Worm (Caenorhabditis elegans) whole organism, L4/young adult: ENCODE results near the gene F59B2.3.

Experiments used
- W03F9.2 ChIP-seq: fragments of 150-350 bp; optimal IDR thresholded peaks from 2 replicates; lab custom pipeline; 2014; ENCODE audit warnings: missing biosample characterization, missing genetic modification characterization
- dao-5 ChIP-seq: sonication (generic microtip); optimal IDR thresholded peaks from 2 replicates; lab custom pipeline; 2016; ENCODE audit warnings: missing genotype, missing genetic modification characterization, moderate library complexity, missing compliant biosample characterization
- him-1 ChIP-seq: sonication (generic microtip); optimal IDR thresholded peaks from 2 replicates; lab custom pipeline; 2016; ENCODE audit warnings: missing genotype, missing genetic modification reagents, missing genetic modification characterization, missing compliant biosample characterization

Gene F59B2.3

DNA sequence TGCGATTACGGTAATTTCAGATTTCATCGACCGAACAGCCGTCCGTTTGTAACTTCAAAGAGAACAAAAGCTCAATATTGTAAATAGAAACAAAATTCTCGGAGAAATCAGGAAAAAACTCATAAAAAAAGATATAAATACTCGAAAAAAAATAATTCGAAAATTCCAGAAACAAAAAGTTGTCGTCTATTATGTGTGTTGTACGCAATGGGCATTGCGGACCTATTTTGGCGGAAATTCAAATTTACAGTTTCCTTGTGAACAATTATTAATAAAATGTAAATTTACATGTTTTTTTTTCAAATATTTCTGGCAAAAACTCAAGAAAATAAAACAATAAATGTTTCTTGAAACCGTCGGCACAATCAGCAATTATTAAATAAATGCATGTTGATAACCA, 14.1 kb downstream of the F59B2.3 start:
- TF ChIP-seq W03F9.2 (tag; lab: Kevin White, UChicago) (no peak), dao-5 (no peak), him-1 (tag; lab: Kevin White, UChicago) (no peak)

- TF ChIP-seq dao-5 (no peak), him-1 (tag; lab: Kevin White, UChicago) (peak; percentile 32)
These were observed 14.6 kb downstream of the F59B2.3 start for ce11 chrIII:8984960-8985359.

DNA sequence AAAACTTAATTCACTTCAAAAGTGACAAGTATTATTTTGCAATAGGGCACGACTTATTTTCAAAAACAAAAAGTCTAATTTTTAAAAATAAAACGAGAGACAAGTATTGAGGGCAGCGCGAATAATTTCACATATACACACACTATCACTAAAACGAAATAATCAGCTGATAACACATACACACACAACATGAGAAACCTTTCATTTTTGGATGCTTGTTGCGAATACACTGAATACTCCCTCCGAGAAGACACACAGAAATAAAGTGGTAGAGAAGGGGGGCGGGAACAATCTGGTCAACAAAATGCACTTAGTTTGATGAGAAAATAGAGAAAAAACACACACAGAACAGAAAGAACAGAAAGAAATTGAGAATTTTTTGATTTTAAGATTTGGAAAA, 15.2 kb downstream of the F59B2.3 start:
- no peak for TF ChIP-seq W03F9.2 (tag; lab: Kevin White, UChicago)
- TF ChIP-seq him-1 (tag; lab: Kevin White, UChicago) = no peak
- no peak for TF ChIP-seq dao-5

ce11 chrIII:8983811-8984210, 15.8 kb downstream of the F59B2.3 start:
- no peak for TF ChIP-seq W03F9.2 (tag; lab: Kevin White, UChicago)
- no peak for TF ChIP-seq him-1 (tag; lab: Kevin White, UChicago)
- no peak for TF ChIP-seq dao-5

DNA sequence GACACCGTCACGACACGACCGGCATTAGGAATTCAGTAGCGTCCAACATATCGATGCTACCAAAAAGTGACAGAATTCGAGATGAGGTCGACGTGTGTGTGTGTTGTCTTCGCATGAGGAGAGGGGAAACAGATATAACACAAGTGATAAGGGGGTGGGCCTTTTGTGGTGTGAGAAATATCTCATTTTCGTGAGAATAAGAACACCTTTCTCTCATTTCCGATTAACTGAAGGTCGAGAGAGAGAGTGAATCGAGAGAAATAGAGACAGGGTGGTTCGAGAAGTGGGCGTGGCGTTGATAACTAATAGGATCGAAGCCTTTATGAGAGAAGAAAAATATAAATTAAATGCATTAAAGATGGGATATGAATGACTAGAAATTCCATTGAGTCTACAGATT, 16.4 kb downstream of the F59B2.3 start:
- no peak for TF ChIP-seq him-1 (tag; lab: Kevin White, UChicago)
- TF ChIP-seq W03F9.2 (tag; lab: Kevin White, UChicago) = no peak
- TF ChIP-seq dao-5 = no peak

DNA sequence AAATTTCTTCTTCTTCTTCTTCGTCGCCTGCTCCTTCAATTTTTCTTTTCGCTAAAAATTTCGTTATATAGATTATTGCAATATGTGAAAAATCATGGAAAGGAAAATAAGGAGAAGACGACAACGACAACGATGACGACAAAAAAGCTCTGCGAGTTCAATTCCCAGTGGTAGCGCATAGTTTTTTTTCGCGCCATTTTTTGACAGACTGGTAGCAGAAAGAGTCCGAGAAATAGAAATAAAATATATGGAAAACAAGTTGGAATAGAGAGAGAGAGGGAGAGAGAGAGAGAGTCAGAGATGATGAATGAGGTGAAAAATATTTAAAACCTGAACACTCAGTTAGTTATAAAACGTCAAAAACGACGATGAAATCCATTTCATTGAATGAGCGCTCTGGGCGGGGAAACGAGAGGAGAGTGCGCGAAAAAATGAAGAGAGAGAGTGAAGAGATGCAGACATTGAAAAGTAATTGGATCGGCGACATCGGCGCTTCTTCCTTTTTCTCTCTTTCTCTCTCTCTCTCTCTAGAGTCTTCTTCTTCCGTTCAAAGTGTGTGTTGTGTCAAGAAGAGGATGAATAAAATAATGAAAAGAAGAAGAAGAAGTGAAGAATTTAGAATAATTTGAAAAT, 17.6 kb downstream of the F59B2.3 start, which contains the start of gene pde-2:
TSS of gene pde-2 (minus strand) at position 51 of the 633 bp plus-strand sequence.
- TF ChIP-seq him-1 (tag; lab: Kevin White, UChicago) = peak; percentile 51
- TF ChIP-seq W03F9.2 (tag; lab: Kevin White, UChicago) = peak; percentile 55
- TF ChIP-seq dao-5 = no peak

ce11 chrIII:8980892-8981291, 18.7 kb downstream of the F59B2.3 start:
- TF ChIP-seq him-1 (tag; lab: Kevin White, UChicago) (no peak), dao-5 (no peak), W03F9.2 (tag; lab: Kevin White, UChicago) (no peak)

DNA sequence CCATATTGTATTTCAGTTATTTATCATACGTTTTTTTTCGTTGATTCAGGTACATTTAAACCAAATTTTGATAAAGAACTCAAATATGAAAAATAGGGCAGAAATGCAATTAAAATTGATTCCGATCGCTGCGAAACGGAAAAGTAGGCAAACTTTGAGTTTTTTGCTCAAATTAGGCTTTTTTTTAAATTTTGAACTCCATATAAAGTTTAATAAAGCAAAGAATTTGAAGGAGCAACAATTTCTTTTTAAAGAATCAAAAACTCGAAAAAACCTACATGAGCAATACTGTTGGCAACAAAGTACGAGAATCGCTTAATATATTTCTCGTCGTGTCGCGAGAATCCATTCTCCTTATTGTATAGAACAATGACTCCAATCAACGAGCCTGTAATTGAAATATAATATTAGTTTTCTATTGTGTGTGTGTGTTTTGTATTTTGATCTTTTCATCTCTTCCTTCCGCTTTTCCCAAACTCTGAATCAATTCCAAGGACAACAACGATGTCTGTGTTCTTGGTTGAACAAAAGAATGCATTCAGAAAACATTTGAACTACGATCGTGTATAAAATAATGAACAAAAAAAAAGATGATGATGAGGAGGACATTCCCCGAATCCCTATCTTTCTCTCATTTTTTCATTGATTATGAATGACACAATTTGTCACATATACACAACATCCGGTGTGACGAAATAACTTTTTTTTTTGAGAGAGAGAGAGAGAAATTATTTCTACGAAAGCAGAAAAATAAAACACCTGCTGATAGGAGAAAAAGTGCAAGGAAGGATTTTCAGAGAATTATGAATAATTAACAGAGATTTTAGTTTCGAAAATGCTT, 20.8 kb downstream of the F59B2.3 start:
- TF ChIP-seq W03F9.2 (tag; lab: Kevin White, UChicago) (no peak), him-1 (tag; lab: Kevin White, UChicago) (no peak), dao-5 (no peak)

- no peak for TF ChIP-seq W03F9.2 (tag; lab: Kevin White, UChicago)
- TF ChIP-seq him-1 (tag; lab: Kevin White, UChicago) = peak; percentile 7
- TF ChIP-seq dao-5 = no peak
These were observed 24.7 kb downstream of the F59B2.3 start for ce11 chrIII:8974835-8975234.

DNA sequence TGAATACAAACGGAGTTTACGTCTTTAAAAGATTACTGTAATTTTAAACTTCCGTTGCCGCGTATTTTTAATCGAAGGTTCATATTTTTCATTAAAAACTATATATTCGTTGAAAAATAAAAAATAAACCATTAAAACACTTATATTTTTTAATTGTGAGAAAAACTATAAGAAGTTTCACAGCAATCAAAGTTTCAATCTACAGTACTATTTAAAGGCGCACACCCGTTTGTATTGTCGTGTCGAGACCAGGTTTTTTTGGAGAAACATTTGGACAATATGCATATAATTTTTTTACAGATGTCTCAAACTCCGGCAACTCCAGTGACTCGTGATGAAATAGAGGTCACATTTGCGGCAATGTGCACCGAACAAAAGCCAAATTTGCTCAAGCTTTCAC, 25.7 kb downstream of the F59B2.3 start, which contains the start of gene R08D7.5:
TSS of gene R08D7.5 (plus strand) at position 301 of the 400 bp plus-strand sequence.
- TF ChIP-seq him-1 (tag; lab: Kevin White, UChicago) (no peak), W03F9.2 (tag; lab: Kevin White, UChicago) (no peak), dao-5 (no peak)

DNA sequence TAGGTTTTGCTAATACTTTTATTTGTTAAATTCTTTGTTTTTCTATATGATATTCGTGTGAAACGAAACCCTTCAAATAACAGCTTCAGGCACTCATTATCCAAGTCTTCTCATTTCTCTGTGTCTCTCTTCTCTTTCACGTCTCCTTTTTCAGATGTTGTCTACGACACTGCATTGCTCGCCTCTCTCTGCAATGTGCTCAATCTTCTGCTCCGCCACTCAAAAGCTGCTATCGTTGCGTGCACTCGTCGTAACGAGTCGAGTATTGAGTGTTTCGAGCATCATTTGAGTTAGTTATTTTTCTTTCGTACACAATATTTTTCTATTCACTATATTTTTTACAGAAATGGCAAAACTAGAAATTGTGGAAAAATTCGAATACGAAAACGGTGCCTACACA, 26.4 kb downstream of the F59B2.3 start:
- peak; percentile 21 for TF ChIP-seq him-1 (tag; lab: Kevin White, UChicago)
- TF ChIP-seq dao-5 = no peak
- TF ChIP-seq W03F9.2 (tag; lab: Kevin White, UChicago) = no peak

- TF ChIP-seq W03F9.2 (tag; lab: Kevin White, UChicago) = peak; percentile 79
- TF ChIP-seq dao-5 = no peak
- TF ChIP-seq him-1 (tag; lab: Kevin White, UChicago) = no peak
These were observed 28.1 kb downstream of the F59B2.3 start, which contains the start of the genes eif-3.D and R08D7.4 for ce11 chrIII:8971255-8972020. eif-3.D (minus strand) TSS chrIII:8971578. R08D7.4 (plus strand) TSS chrIII:8971892.

DNA sequence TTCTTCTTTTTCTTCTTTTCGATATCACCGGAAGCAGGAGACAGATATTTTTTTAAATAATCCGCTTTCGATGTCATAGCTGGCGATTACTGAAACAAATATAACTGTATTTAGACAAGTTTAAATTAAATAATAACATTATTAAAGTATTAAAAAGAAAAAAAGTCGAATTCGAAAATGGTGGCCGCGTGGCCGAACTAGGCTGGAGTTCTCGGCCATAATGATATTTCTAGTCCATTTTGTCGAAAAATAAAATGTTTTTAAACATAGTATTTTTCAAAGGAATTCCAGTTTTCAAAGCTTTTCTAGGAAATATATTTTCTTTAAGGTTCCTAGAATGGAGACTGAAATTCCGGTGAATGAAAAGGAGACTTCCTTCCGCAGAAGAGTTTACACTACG, 31.9 kb downstream of the F59B2.3 start, which contains the start of the genes bud-13 and rpap-2:
TSS of gene bud-13 (minus strand) at position 89 of the 400 bp plus-strand sequence.
TSS of gene rpap-2 (plus strand) at position 329 of the 400 bp plus-strand sequence.
- no peak for TF ChIP-seq him-1 (tag; lab: Kevin White, UChicago)
- no peak for TF ChIP-seq dao-5
- TF ChIP-seq W03F9.2 (tag; lab: Kevin White, UChicago) = peak; percentile 36
